Fruit fly (Drosophila melanogaster): ENCODE results near the gene CG13775.

DNA sequence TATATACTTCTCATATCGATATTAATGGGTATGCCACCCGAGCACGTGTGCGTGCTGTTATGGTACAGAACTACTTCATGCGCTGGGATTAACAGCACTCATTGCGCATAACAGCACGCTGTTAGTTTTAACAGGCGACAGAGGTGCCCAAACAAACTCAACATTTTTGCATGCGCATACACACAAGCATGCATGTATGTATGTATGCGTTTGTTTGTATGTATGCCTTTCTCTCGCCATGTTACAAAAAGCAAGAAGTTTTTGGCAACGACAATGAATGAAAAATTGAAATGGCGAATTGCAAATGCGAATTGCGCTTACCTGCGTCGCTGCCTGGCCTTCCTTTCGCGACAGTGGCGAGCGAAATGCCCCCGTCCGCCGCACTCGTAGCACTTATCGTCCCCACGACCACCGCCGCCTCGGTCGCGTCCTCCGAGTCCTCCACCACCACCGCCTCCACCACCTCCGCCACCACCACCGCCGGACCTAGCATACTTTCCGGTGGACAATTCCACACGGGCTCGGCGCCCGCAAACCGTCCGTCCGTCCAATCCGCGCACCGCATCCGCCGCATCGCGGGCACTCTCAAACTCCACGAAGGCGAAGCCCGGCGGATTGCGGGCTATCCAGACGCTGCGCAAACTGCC, 37.4 kb downstream of the CG13775 start:
- TF ChIP-seq Gug (GFP tag; IDR thresholded peaks at IDR 0.05), result no peak
- no peak for TF ChIP-seq Spps (tag; optimal IDR thresholded peaks at IDR 0.05)
- no peak for TF ChIP-seq p53 (GFP tag; optimal IDR thresholded peaks at IDR 0.05)
- no peak for TF ChIP-seq B-H2 (GFP tag; optimal IDR thresholded peaks at IDR 0.05)

Data from whole organism, embryonic.